Fruit fly (Drosophila melanogaster): ENCODE measurements around the gene Pkc98E.
A peak's percentile ranks its signal among the peaks of the same experiment; 100 is the strongest.

Pkc98E gene

DNA sequence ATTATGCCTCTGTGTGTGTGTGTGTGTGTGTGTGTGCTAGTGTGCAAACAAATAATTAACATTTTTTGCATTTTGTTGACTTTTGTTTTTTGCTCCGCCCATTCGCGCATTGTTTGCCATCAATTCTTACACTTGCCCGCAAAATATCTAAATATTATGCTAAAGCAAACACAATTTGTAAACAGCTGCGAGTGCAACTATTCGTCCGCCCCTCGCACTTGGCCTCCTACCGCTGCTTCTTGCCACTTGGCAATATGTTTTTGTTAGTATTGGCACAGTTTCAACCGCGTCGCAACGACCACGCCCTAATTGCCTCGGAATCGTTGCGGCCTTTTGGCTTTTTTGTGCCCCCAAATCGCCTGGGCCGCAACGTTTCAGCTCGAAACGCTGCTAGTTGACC lies 38.6 kb downstream of the Pkc98E start (continued):
- TF ChIP-seq ATbp (GFP tag; optimal IDR thresholded peaks at IDR 0.05) (peak; percentile 36), sqz (GFP tag; optimal IDR thresholded peaks at IDR 0.05) (no peak), CG17612 (GFP tag; IDR thresholded peaks at IDR 0.05) (no peak), seq (GFP tag; IDR thresholded peaks at IDR 0.05) (peak; percentile 52), Neu2 (GFP tag; optimal IDR thresholded peaks at IDR 0.05; ENCODE audit: borderline replicate concordance) (no peak), sens (GFP tag) (no peak), CG3838 (GFP tag; optimal IDR thresholded peaks at IDR 0.05) (no peak), tin (GFP tag; optimal IDR thresholded peaks at IDR 0.05) (no peak), Drgx (GFP tag; IDR thresholded peaks at IDR 0.05) (0 out of 2 replicates have a peak, but pooled peaks have one; percentile 6), crol (GFP tag; IDR thresholded peaks at IDR 0.05) (0 out of 2 replicates have a peak, but pooled peaks have one; percentile 28)

DNA sequence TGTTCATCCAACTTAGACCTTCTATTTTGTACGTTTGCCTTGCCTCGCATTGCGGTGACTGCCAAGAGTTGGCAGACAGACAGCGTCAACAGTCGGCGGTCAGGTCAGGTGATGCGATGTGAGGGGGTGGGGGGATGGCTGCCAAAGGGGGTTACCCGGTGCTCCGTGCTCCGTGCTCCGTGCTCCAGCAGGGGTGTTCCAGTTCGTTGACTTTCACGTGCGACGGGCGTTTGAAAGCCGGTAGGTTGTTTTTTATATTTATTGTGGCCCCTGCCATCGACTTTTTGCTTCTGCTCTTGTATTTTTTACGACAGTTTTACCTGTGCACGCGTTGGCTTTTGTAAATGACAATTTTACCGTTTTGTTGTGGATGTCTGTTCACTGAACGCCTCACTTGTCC lies 43.1 kb downstream of the Pkc98E start:
- no peak for TF ChIP-seq gem (tag; optimal IDR thresholded peaks at IDR 0.05)
- no peak for TF ChIP-seq cg (GFP tag; optimal IDR thresholded peaks at IDR 0.05)
- TF ChIP-seq h (optimal IDR thresholded peaks at IDR 0.05): no peak
- no peak for TF ChIP-seq CG1233 (GFP tag; optimal IDR thresholded peaks at IDR 0.05)
- no peak for TF ChIP-seq jumu (GFP tag; optimal IDR thresholded peaks at IDR 0.05)
- TF ChIP-seq aop (GFP tag; IDR thresholded peaks at IDR 0.05): no peak
- no peak for TF ChIP-seq B-H2 (GFP tag; optimal IDR thresholded peaks at IDR 0.05)
- TF ChIP-seq zfh1 (GFP tag; IDR thresholded peaks at IDR 0.05): 0 out of 3 replicates have a peak, but pooled peaks have one; percentile 9
- no peak for TF ChIP-seq Dref (GFP tag; IDR thresholded peaks at IDR 0.05)
- TF ChIP-seq CoRest (tag; optimal IDR thresholded peaks at IDR 0.05): no peak
- no peak for TF ChIP-seq CG2889 (GFP tag; IDR thresholded peaks at IDR 0.05)
- no peak for TF ChIP-seq Rx (GFP tag; IDR thresholded peaks at IDR 0.05)
- TF ChIP-seq cato (GFP tag; optimal IDR thresholded peaks at IDR 0.05; ENCODE audit: borderline replicate concordance): no peak
- TF ChIP-seq Antp (GFP tag; optimal IDR thresholded peaks at IDR 0.05): no peak
- peak; percentile 1 for TF ChIP-seq sqz (GFP tag; optimal IDR thresholded peaks at IDR 0.05)
- peak; percentile 72 for TF ChIP-seq cwo (GFP tag; optimal IDR thresholded peaks at IDR 0.05)
- no peak for TF ChIP-seq Side (GFP tag; optimal IDR thresholded peaks at IDR 0.05)
- TF ChIP-seq CG6854 (GFP tag; optimal IDR thresholded peaks at IDR 0.05): no peak
- no peak for TF ChIP-seq Max (GFP tag; optimal IDR thresholded peaks at IDR 0.05)
- peak; percentile 12 for TF ChIP-seq pros (GFP tag; optimal IDR thresholded peaks at IDR 0.05)
- TF ChIP-seq maf-S (GFP tag; optimal IDR thresholded peaks at IDR 0.05): no peak
- peak; percentile 44; the same call in 1 of the 2 replicates for TF ChIP-seq crol (GFP tag; IDR thresholded peaks at IDR 0.05)
- TF ChIP-seq CG18262 (tag; optimal IDR thresholded peaks at IDR 0.05): no peak
- TF ChIP-seq pfk (GFP tag; optimal IDR thresholded peaks at IDR 0.05): no peak
- no peak for TF ChIP-seq chm (GFP tag; IDR thresholded peaks at IDR 0.05)
- TF ChIP-seq CG7357 (GFP tag; IDR thresholded peaks at IDR 0.05): no peak
- TF ChIP-seq CG4404 (GFP tag; IDR thresholded peaks at IDR 0.05): no peak
- TF ChIP-seq CG7372 (GFP tag; IDR thresholded peaks at IDR 0.05): no peak
- no peak for TF ChIP-seq twi (tag; optimal IDR thresholded peaks at IDR 0.05)
- TF ChIP-seq HLHmδ (GFP tag; optimal IDR thresholded peaks at IDR 0.05): no peak
- no peak for TF ChIP-seq Hmx (GFP tag; optimal IDR thresholded peaks at IDR 0.05)
- no peak for TF ChIP-seq CG16815 (GFP tag; optimal IDR thresholded peaks at IDR 0.05)
- TF ChIP-seq btn (GFP tag; optimal IDR thresholded peaks at IDR 0.05): no peak
- TF ChIP-seq kni (GFP tag; optimal IDR thresholded peaks at IDR 0.05): no peak
- TF ChIP-seq Med (GFP tag): peak; percentile 44
- TF ChIP-seq unc-4 (GFP tag; IDR thresholded peaks at IDR 0.05; ENCODE audit: partially characterized antibody): no peak
- no peak for TF ChIP-seq corto (GFP tag; optimal IDR thresholded peaks at IDR 0.05)
- no peak for TF ChIP-seq run (tag; optimal IDR thresholded peaks at IDR 0.05)
- TF ChIP-seq CG11560 (tag; IDR thresholded peaks at IDR 0.05): no peak
- TF ChIP-seq Mes4 (GFP tag; optimal IDR thresholded peaks at IDR 0.05): no peak
- TF ChIP-seq exex (tag; optimal IDR thresholded peaks at IDR 0.05): no peak
- TF ChIP-seq Nf-YB (GFP tag; optimal IDR thresholded peaks at IDR 0.05): no peak
- peak; percentile 27 for TF ChIP-seq abd-A (tag; optimal IDR thresholded peaks at IDR 0.05)
